Worm (Caenorhabditis elegans) whole organism, young adult: Measurements from ENCODE around the gene T06E4.5.
A peak's percentile ranks its signal among the peaks of the same experiment; 100 is the strongest.

Source experiments
- B0019.2 ChIP-seq: fragments of 200-800 bp; sonication (Bioruptor generic); conservative IDR thresholded peaks from 2 replicates; pipeline ENCODE4 v1.3.6; 2022; ENCODE audit warnings: missing genetic modification reagents, missing genetic modification characterization, missing compliant biosample characterization
- D2030.7 ChIP-seq: fragments of 200-800 bp; sonication (Bioruptor generic); IDR thresholded peaks from 2 replicates; pipeline ENCODE4 v1.3.6; 2022; ENCODE audit warnings: missing genetic modification reagents, missing genetic modification characterization, missing compliant biosample characterization
- F37B4.10 ChIP-seq: fragments of 200-800 bp; sonication (Bioruptor generic); IDR thresholded peaks from 2 replicates; pipeline ENCODE4 v1.3.6; 2022; ENCODE audit warnings: missing genetic modification characterization, missing compliant biosample characterization
- K12H6.12 ChIP-seq: fragments of 200-800 bp; sonication (Bioruptor generic); optimal IDR thresholded peaks from 2 replicates; lab custom pipeline; 2018; ENCODE audit warnings: mild to moderate bottlenecking, missing genetic modification characterization, missing compliant biosample characterization
- T26A5.8 ChIP-seq: sonication (generic microtip); optimal IDR thresholded peaks from 2 replicates; lab custom pipeline; 2016; ENCODE audit warnings: missing genetic modification characterization, missing compliant biosample characterization
- Y95B8A.8 ChIP-seq: fragments of 200-800 bp; sonication (Bioruptor generic); IDR thresholded peaks from 2 replicates; pipeline ENCODE4 v1.3.6; 2022; ENCODE audit warnings: missing genetic modification reagents, missing genetic modification characterization, missing compliant biosample characterization
- akir-1 ChIP-seq: fragments of 200-800 bp; sonication (Bioruptor generic); optimal IDR thresholded peaks from 2 replicates; lab custom pipeline; 2018; ENCODE audit warnings: mild to moderate bottlenecking, missing genetic modification characterization, moderate library complexity, missing compliant biosample characterization
- attf-5 ChIP-seq: fragments of 200-800 bp; sonication (Bioruptor generic); optimal IDR thresholded peaks from 2 replicates; lab custom pipeline; 2018; ENCODE audit warnings: mild to moderate bottlenecking, missing genetic modification characterization, missing compliant biosample characterization
- attf-6 ChIP-seq: fragments of 200-800 bp; sonication (Bioruptor generic); IDR thresholded peaks from 2 replicates; pipeline ENCODE4 v1.3.6; 2022; ENCODE audit warnings: missing genetic modification reagents, missing genetic modification characterization, missing compliant biosample characterization
- ceh-27 ChIP-seq: fragments of 200-800 bp; sonication (Bioruptor generic); optimal IDR thresholded peaks from 2 replicates; lab custom pipeline; 2018; ENCODE audit warnings: mild to moderate bottlenecking, missing genetic modification characterization, moderate library complexity, missing compliant biosample characterization
- chd-7 ChIP-seq: sonication (generic microtip); optimal IDR thresholded peaks from 2 replicates; lab custom pipeline; 2016; ENCODE audit warnings: mild to moderate bottlenecking, missing genetic modification characterization, moderate library complexity, missing compliant biosample characterization
- dox-1 ChIP-seq: fragments of 200-800 bp; sonication (Bioruptor generic); IDR thresholded peaks from 2 replicates; pipeline ENCODE4 v1.3.6; 2022; ENCODE audit warnings: missing genetic modification reagents, missing genetic modification characterization, missing compliant biosample characterization
- dpff-1 ChIP-seq: sonication (generic microtip); optimal IDR thresholded peaks from 2 replicates; lab custom pipeline; 2017; ENCODE audit warnings: mild to moderate bottlenecking, missing genetic modification characterization, missing compliant biosample characterization
- egl-18 ChIP-seq: fragments of 200-800 bp; sonication (Bioruptor generic); IDR thresholded peaks from 2 replicates; pipeline ENCODE4 v1.3.6; 2022; ENCODE audit warnings: missing genetic modification reagents, missing genetic modification characterization, missing compliant biosample characterization
- egrh-3 ChIP-seq: fragments of 200-800 bp; sonication (Bioruptor generic); IDR thresholded peaks from 2 replicates; pipeline ENCODE4 v1.3.6; 2022; ENCODE audit warnings: missing genetic modification reagents, missing genetic modification characterization, missing compliant biosample characterization
- hlh-26 ChIP-seq: fragments of 200-800 bp; sonication (Bioruptor generic); conservative IDR thresholded peaks from 2 replicates; pipeline ENCODE4 v1.3.6; 2022; ENCODE audit warnings: missing genetic modification reagents, missing genetic modification characterization, missing compliant biosample characterization
- hmg-1.2 ChIP-seq: fragments of 200-800 bp; sonication (Bioruptor generic); IDR thresholded peaks from 2 replicates; pipeline ENCODE4 v1.3.6; 2022; ENCODE audit warnings: missing genetic modification reagents, missing genetic modification characterization, missing compliant biosample characterization
- let-607 ChIP-seq, 2 experiments: fragments of 200-800 bp in 1 of 2; sonication (Bioruptor generic) in 1 of 2; sonication (generic microtip) in 1 of 2; optimal IDR thresholded peaks; 2 replicates each; lab custom pipeline; 2016 to 2018; ENCODE audit warnings: mild to moderate bottlenecking in 2 of 2, missing compliant biosample characterization in 2 of 2, missing genetic modification characterization in 2 of 2, moderate library complexity in 2 of 2, missing genotype in 1 of 2
- madf-6 ChIP-seq: fragments of 200-800 bp; sonication (Bioruptor generic); IDR thresholded peaks from 2 replicates; pipeline ENCODE4 v1.3.6; 2022; ENCODE audit warnings: missing genetic modification reagents, missing genetic modification characterization, missing compliant biosample characterization
- madf-8 ChIP-seq: fragments of 200-800 bp; sonication (Bioruptor generic); conservative IDR thresholded peaks from 2 replicates; pipeline ENCODE4 v1.3.6; 2022; ENCODE audit warnings: missing genetic modification reagents, missing genetic modification characterization, missing compliant biosample characterization
- mcd-1 ChIP-seq: fragments of 200-800 bp; sonication (Bioruptor generic); IDR thresholded peaks from 2 replicates; pipeline ENCODE4 v1.3.6; 2022; ENCODE audit warnings: missing genetic modification reagents, missing genetic modification characterization, missing compliant biosample characterization
- nfya-1 ChIP-seq: sonication (generic microtip); optimal IDR thresholded peaks from 2 replicates; lab custom pipeline; 2017; ENCODE audit warnings: antibody characterized with exemption, missing compliant biosample characterization, missing genetic modification characterization, borderline replicate concordance; ENCODE audit not compliant: insufficient read depth
- nfyb-1 ChIP-seq: fragments of 200-800 bp; sonication (Bioruptor generic); IDR thresholded peaks from 2 replicates; pipeline ENCODE4 v1.3.6; 2022; ENCODE audit warnings: missing genetic modification reagents, missing genetic modification characterization, missing compliant biosample characterization
- nhr-120 ChIP-seq: fragments of 200-800 bp; sonication (Bioruptor generic); IDR thresholded peaks from 2 replicates; pipeline ENCODE4 v1.3.6; 2022; ENCODE audit warnings: missing genetic modification characterization, missing compliant biosample characterization
- nhr-27 ChIP-seq: fragments of 200-800 bp; sonication (Bioruptor generic); optimal IDR thresholded peaks from 2 replicates; lab custom pipeline; 2018; ENCODE audit warnings: mild to moderate bottlenecking, missing genetic modification characterization, moderate library complexity, missing compliant biosample characterization
- tbx-9 ChIP-seq: sonication (generic microtip); optimal IDR thresholded peaks from 2 replicates; lab custom pipeline; 2016; ENCODE audit warnings: borderline replicate concordance, missing genetic modification characterization, inconsistent platforms, missing compliant biosample characterization
- zfh-2 ChIP-seq: fragments of 200-800 bp; sonication (Bioruptor generic); conservative IDR thresholded peaks from 2 replicates; pipeline ENCODE4 v1.3.6; 2022; ENCODE audit warnings: missing genetic modification reagents, missing genetic modification characterization, missing compliant biosample characterization
- ztf-18 ChIP-seq: sonication (generic microtip); optimal IDR thresholded peaks from 2 replicates; lab custom pipeline; 2016; ENCODE audit warnings: missing genotype, mild to moderate bottlenecking, missing genetic modification characterization, missing compliant biosample characterization
- ztf-25 ChIP-seq: fragments of 200-800 bp; sonication (Bioruptor generic); IDR thresholded peaks from 2 replicates; pipeline ENCODE4 v1.3.6; 2022; ENCODE audit warnings: missing genetic modification reagents, missing genetic modification characterization, missing compliant biosample characterization
- ztf-6 ChIP-seq: fragments of 200-800 bp; sonication (Bioruptor generic); IDR thresholded peaks from 2 replicates; pipeline ENCODE4 v1.3.6; 2022; ENCODE audit warnings: missing genetic modification reagents, missing genetic modification characterization, missing compliant biosample characterization

The T06E4.5 gene

ce11 chrV:9622338-9622737 lies 8.7 kb upstream of the T06E4.5 start:
- TF ChIP-seq zfh-2 (GFP tag; lab: Robert Waterston, UW) (peak; percentile 76), egrh-3 (GFP tag; lab: Robert Waterston, UW) (peak; percentile 79; the same call in 1 of the 2 replicates), hlh-26 (GFP tag; lab: Robert Waterston, UW) (0 out of 2 replicates have a peak, but pooled peaks have one; percentile 10)

DNA sequence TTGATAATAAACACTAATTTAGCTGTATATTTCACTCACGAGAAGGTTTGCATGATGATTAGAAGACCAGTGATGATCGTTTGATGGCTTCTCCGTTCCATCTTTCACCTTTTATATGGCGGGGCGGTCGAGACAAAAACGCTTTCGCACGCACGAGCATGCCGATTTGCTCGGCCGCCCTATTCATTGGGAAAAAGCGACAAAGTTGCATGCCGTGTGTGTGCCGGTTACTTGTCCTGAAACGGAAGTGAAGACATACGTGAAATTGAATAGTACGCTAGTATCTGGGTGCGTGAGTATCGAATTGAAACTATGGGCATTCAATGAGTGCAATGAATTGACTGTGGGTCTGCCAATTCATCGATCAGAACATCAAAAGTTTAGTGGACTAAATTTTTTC lies 8.2 kb upstream of the T06E4.5 start, which contains the start of gene idpc-5:
Gene idpc-5, minus strand, starts transcription at position 101 of the 400 bp plus-strand sequence.
- TF ChIP-seq nhr-120 (GFP tag; lab: Robert Waterston, UW) (no peak), T26A5.8 (no peak), nhr-27 (no peak), tbx-9 (no peak), attf-6 (GFP tag; lab: Robert Waterston, UW) (no peak), F37B4.10 (GFP tag; lab: Robert Waterston, UW) (no peak), attf-5 (GFP tag; lab: Kevin White, UChicago) (no peak), K12H6.12 (no peak), hmg-1.2 (GFP tag; lab: Robert Waterston, UW) (no peak), madf-6 (GFP tag; lab: Robert Waterston, UW) (no peak)
- TF ChIP-seq, all 124 proteins: peak for 0

- TF ChIP-seq ztf-6 (GFP tag; lab: Robert Waterston, UW) (no peak), hmg-1.2 (GFP tag; lab: Robert Waterston, UW) (no peak), nfyb-1 (GFP tag; lab: Robert Waterston, UW) (no peak)
These were observed 5.9 kb upstream of the T06E4.5 start, which contains the start of gene idpc-4 for ce11 chrV:9625122-9625521. Gene idpc-4, plus strand, starts transcription at chrV:9625422.

ce11 chrV:9625604-9626446 lies 5.2 kb upstream of the T06E4.5 start, which contains the start of gene T06E4.7:
Gene T06E4.7, plus strand, starts transcription at chrV:9626396.
- TF ChIP-seq ztf-18 (tag; lab: Kevin White, UChicago) (no peak), zfh-2 (GFP tag; lab: Robert Waterston, UW) (peak; percentile 93), Y95B8A.8 (GFP tag; lab: Robert Waterston, UW) (no peak), akir-1 (GFP tag; lab: Kevin White, UChicago) (no peak), chd-7 (peak; percentile 32), nfya-1 (tag; lab: Kevin White, UChicago) (no peak), ztf-25 (0 out of 2 replicates have a peak, but pooled peaks have one; percentile 41), egl-18 (no peak), mcd-1 (peak; percentile 20; the same call in 1 of the 2 replicates), ceh-27 (GFP tag; lab: Kevin White, UChicago) (peak; percentile 13), dox-1 (0 out of 2 replicates have a peak, but pooled peaks have one; percentile 34), madf-8 (no peak), let-607 (tag; optimal IDR thresholded peaks at IDR 0.05; lab: Kevin White, UChicago) (no peak), egrh-3 (GFP tag; lab: Robert Waterston, UW) (peak; percentile 92), D2030.7 (GFP tag; lab: Robert Waterston, UW) (0 out of 2 replicates have a peak, but pooled peaks have one; percentile 10), F37B4.10 (GFP tag; lab: Robert Waterston, UW) (0 out of 2 replicates have a peak, but pooled peaks have one; percentile 4)
- TF ChIP-seq, all 124 proteins: peak for 9

DNA sequence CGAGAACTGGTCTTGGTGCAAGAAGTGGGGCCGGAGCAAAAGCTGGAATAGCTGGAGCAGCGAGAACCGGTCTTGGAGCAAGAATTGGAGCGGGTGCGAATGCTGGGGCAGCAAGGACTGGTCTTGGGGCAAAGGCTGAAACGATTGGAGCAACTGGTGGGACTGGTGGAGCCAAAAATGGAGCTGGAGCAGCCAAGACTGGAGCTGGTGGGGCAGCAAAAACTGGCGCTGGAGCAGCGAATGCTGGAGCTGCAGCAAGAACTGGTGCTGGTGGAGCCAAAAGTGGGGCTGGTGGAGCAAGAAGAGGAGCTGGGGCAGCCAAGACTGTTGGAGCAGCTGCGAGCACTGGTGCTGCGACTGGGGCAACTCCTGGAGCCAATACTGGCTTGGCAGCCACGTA lies 2.4 kb upstream of the T06E4.5 start:
- TF ChIP-seq zfh-2 (GFP tag; lab: Robert Waterston, UW) (peak; percentile 90), chd-7 (peak; percentile 52), dpff-1 (tag; lab: Kevin White, UChicago) (no peak), egrh-3 (GFP tag; lab: Robert Waterston, UW) (peak; percentile 83), B0019.2 (GFP tag; lab: Robert Waterston, UW) (no peak), dox-1 (peak; percentile 42; the same call in 1 of the 2 replicates)
